Fruit fly (Drosophila melanogaster): Measurements from ENCODE around the gene Naam.
A peak's percentile ranks its signal among the peaks of the same experiment; 100 is the strongest.

Gene Naam

dm6 chr3R:19671223-19671991 is at the start of gene Naam:
TSS of gene Naam (plus strand) at chr3R:19671450.
- peak; percentile 81 for TF ChIP-seq noc (tag; optimal IDR thresholded peaks at IDR 0.05)

dm6 chr3R:19622005-19622404 is 49.2 kb upstream of the Naam start:
- peak; percentile 59 for TF ChIP-seq noc (tag; optimal IDR thresholded peaks at IDR 0.05)

dm6 chr3R:19623606-19624005 is 47.6 kb upstream of the Naam start:
- peak; percentile 6 for TF ChIP-seq noc (tag; optimal IDR thresholded peaks at IDR 0.05)

dm6 chr3R:19624482-19624881 is 46.8 kb upstream of the Naam start:
- TF ChIP-seq noc (tag; optimal IDR thresholded peaks at IDR 0.05), result no peak

- peak; percentile 19 for TF ChIP-seq noc (tag; optimal IDR thresholded peaks at IDR 0.05)
These were observed 45.7 kb upstream of the Naam start for dm6 chr3R:19625300-19626230.

dm6 chr3R:19627792-19628522 is 43.3 kb upstream of the Naam start:
- peak; percentile 52 for TF ChIP-seq noc (tag; optimal IDR thresholded peaks at IDR 0.05)

dm6 chr3R:19632685-19633116 is 38.5 kb upstream of the Naam start, which contains the start of gene CG6231:
TSS of gene CG6231 (minus strand) at chr3R:19632718.
- TF ChIP-seq noc (tag; optimal IDR thresholded peaks at IDR 0.05), result no peak

- TF ChIP-seq noc (tag; optimal IDR thresholded peaks at IDR 0.05), result no peak
These were observed 36.6 kb upstream of the Naam start, which contains the start of gene CG34138 for dm6 chr3R:19634649-19635048. TSS of gene CG34138 (plus strand) at chr3R:19634949.

- no peak for TF ChIP-seq noc (tag; optimal IDR thresholded peaks at IDR 0.05)
These were observed 33.2 kb upstream of the Naam start for dm6 chr3R:19638004-19638403.

dm6 chr3R:19641058-19641457 is 30.2 kb upstream of the Naam start:
- TF ChIP-seq noc (tag; optimal IDR thresholded peaks at IDR 0.05), result no peak

- peak; percentile 90 for TF ChIP-seq noc (tag; optimal IDR thresholded peaks at IDR 0.05)
These were observed 29.7 kb upstream of the Naam start for dm6 chr3R:19641498-19642065.

dm6 chr3R:19642092-19642892 is 29.0 kb upstream of the Naam start, which contains the start of gene subdued:
TSS of gene subdued (minus strand) at chr3R:19642722.
- TF ChIP-seq noc (tag; optimal IDR thresholded peaks at IDR 0.05), result no peak

- TF ChIP-seq noc (tag; optimal IDR thresholded peaks at IDR 0.05), result no peak
These were observed 28.4 kb upstream of the Naam start for dm6 chr3R:19642893-19643270.

dm6 chr3R:19644094-19644900 is 27.0 kb upstream of the Naam start, which contains the start of gene Vha13:
TSS of gene Vha13 (minus strand) at chr3R:19644386.
- TF ChIP-seq noc (tag; optimal IDR thresholded peaks at IDR 0.05), result peak; percentile 70
